Worm (Caenorhabditis elegans) whole organism, mixed stage, embryonic: Measurements from ENCODE around the gene C02F5.5.

Experiments
- bed-3 ChIP-seq: fragments of 200-800 bp; sonication (Bioruptor generic); optimal IDR thresholded peaks from 3 replicates; lab custom pipeline; 2018; ENCODE audit warnings: mild to moderate bottlenecking, missing genetic modification characterization, moderate library complexity, missing compliant biosample characterization
- blmp-1 ChIP-seq: fragments of 150-350 bp; optimal IDR thresholded peaks from 2 replicates; lab custom pipeline; 2014; ENCODE audit warnings: missing biosample characterization, missing genetic modification characterization
- elt-1 ChIP-seq: sonication (generic microtip); optimal IDR thresholded peaks from 2 replicates; lab custom pipeline; 2017; ENCODE audit warnings: missing genetic modification characterization, mild to moderate bottlenecking, missing compliant biosample characterization, antibody characterized with exemption, moderate library complexity, borderline replicate concordance; ENCODE audit not compliant: insufficient read depth
- lin-13 ChIP-seq: fragments of 150-350 bp; optimal IDR thresholded peaks from 2 replicates; lab custom pipeline; 2014; ENCODE audit warnings: missing biosample characterization, missing genetic modification characterization
- mep-1 ChIP-seq: fragments of 150-350 bp; optimal IDR thresholded peaks from 2 replicates; lab custom pipeline; 2017; ENCODE audit warnings: missing biosample characterization, missing genetic modification reagents, missing genetic modification characterization, inconsistent platforms
- nhr-28 ChIP-seq: fragments of 150-350 bp; optimal IDR thresholded peaks from 2 replicates; lab custom pipeline; 2014; ENCODE audit warnings: missing biosample characterization, missing genetic modification characterization
- pha-4 ChIP-seq: fragments of 150-350 bp; optimal IDR thresholded peaks from 2 replicates; lab custom pipeline; 2018; ENCODE audit warnings: missing biosample characterization, missing genetic modification reagents, missing genetic modification characterization
- snpc-4 ChIP-seq: fragments of 150-350 bp; optimal IDR thresholded peaks from 2 replicates; lab custom pipeline; 2014; ENCODE audit warnings: missing biosample characterization, missing genetic modification characterization
- unc-39 ChIP-seq: fragments of 150-350 bp; optimal IDR thresholded peaks from 2 replicates; lab custom pipeline; 2014; ENCODE audit warnings: missing biosample characterization, missing genetic modification characterization
- unc-62 ChIP-seq: fragments of 150-350 bp; optimal IDR thresholded peaks from 2 replicates; lab custom pipeline; 2014; ENCODE audit warnings: missing biosample characterization, missing genetic modification reagents, missing genetic modification characterization
- ztf-11 ChIP-seq: fragments of 150-350 bp; optimal IDR thresholded peaks from 2 replicates; lab custom pipeline; 2014; ENCODE audit warnings: missing biosample characterization, missing genetic modification characterization

- TF ChIP-seq mep-1 (tag; lab: Kevin White, UChicago) (no peak), unc-62 (GFP tag; lab: Kevin White, UChicago) (no peak), blmp-1 (no peak), nhr-28 (tag; lab: Kevin White, UChicago) (no peak), snpc-4 (tag; lab: Kevin White, UChicago) (no peak), pha-4 (tag; lab: Kevin White, UChicago) (no peak), unc-39 (tag; lab: Kevin White, UChicago) (no peak), elt-1 (tag; lab: Kevin White, UChicago) (no peak), ztf-11 (tag; lab: Kevin White, UChicago) (no peak), lin-13 (no peak), bed-3 (GFP tag; lab: Kevin White, UChicago) (no peak)
Measured at ce11 chrIII:8229480-8229879, 6.5 kb upstream of the C02F5.5 start.
